Fruit fly (Drosophila melanogaster) whole organism, embryonic: ENCODE measurements around the gene CG7551.

Experiments
- BtbVII ChIP-seq: fragments of 200-800 bp; sonication (Bioruptor generic); optimal IDR thresholded peaks from 3 replicates; lab custom pipeline; 2017; ENCODE audit warnings: missing biosample characterization, mild to moderate bottlenecking, missing genetic modification characterization
- CG10565 ChIP-seq: fragments of 200-800 bp; sonication (Bioruptor generic); optimal IDR thresholded peaks from 3 replicates; lab custom pipeline; 2016; ENCODE audit warnings: missing biosample characterization, mild to moderate bottlenecking, missing genetic modification characterization
- CG10979 ChIP-seq: fragments of 200-800 bp; sonication (Bioruptor generic); optimal IDR thresholded peaks from 2 replicates; lab custom pipeline; 2018; ENCODE audit warnings: missing biosample characterization, mild to moderate bottlenecking, missing genetic modification characterization, moderate library complexity
- CG11456 ChIP-seq: fragments of 200-800 bp; sonication (Bioruptor generic); IDR thresholded peaks from 3 replicates; pipeline ENCODE4 v1.3.6; 2022; ENCODE audit warnings: missing biosample characterization, missing genetic modification characterization
- CG11696 ChIP-seq: fragments of 200-800 bp; sonication (Bioruptor generic); IDR thresholded peaks from 2 replicates; pipeline ENCODE4 v1.3.6; 2022; ENCODE audit warnings: missing biosample characterization, missing genetic modification characterization
- CG12769 ChIP-seq: fragments of 200-800 bp; sonication (Bioruptor generic); optimal IDR thresholded peaks from 2 replicates; lab custom pipeline; 2019; ENCODE audit warnings: missing biosample characterization, mild to moderate bottlenecking, missing genetic modification characterization, moderate library complexity
- CG13123 ChIP-seq: fragments of 200-800 bp; sonication (Bioruptor generic); optimal IDR thresholded peaks from 2 replicates; lab custom pipeline; 2016; ENCODE audit warnings: missing biosample characterization, missing genetic modification characterization
- CG14710 ChIP-seq: fragments of 200-800 bp; sonication (Bioruptor generic); optimal IDR thresholded peaks from 3 replicates; lab custom pipeline; 2019; ENCODE audit warnings: missing biosample characterization, mild to moderate bottlenecking, missing genetic modification characterization, moderate library complexity
- CG15514 ChIP-seq: fragments of 200-800 bp; sonication (Bioruptor generic); optimal IDR thresholded peaks from 3 replicates; lab custom pipeline; 2017; ENCODE audit warnings: missing biosample characterization, missing genetic modification characterization, mild to moderate bottlenecking, moderate library complexity, missing genetic modification reagents
- CG15696 ChIP-seq: fragments of 200-800 bp; sonication (Bioruptor generic); optimal IDR thresholded peaks from 2 replicates; lab custom pipeline; 2019; ENCODE audit warnings: missing biosample characterization, mild to moderate bottlenecking, missing genetic modification characterization, moderate library complexity
- CG17802 ChIP-seq: fragments of 200-800 bp; sonication (Bioruptor generic); optimal IDR thresholded peaks from 2 replicates; lab custom pipeline; 2018; ENCODE audit warnings: missing biosample characterization, mild to moderate bottlenecking, missing genetic modification characterization, moderate library complexity
- CG2116 ChIP-seq: fragments of 200-800 bp; sonication (Bioruptor generic); optimal IDR thresholded peaks from 3 replicates; lab custom pipeline; 2018; ENCODE audit warnings: missing biosample characterization, mild to moderate bottlenecking, missing genetic modification characterization
- CG2875 ChIP-seq: fragments of 200-800 bp; sonication (Bioruptor generic); optimal IDR thresholded peaks from 2 replicates; lab custom pipeline; 2017; ENCODE audit warnings: missing biosample characterization, mild to moderate bottlenecking, missing genetic modification characterization, missing genetic modification reagents
- CG3065 ChIP-seq: fragments of 200-800 bp; sonication (Bioruptor generic); optimal IDR thresholded peaks from 2 replicates; lab custom pipeline; 2016; ENCODE audit warnings: missing biosample characterization, missing genetic modification characterization
- CG5953 ChIP-seq: fragments of 200-800 bp; sonication (Bioruptor generic); IDR thresholded peaks from 2 replicates; pipeline ENCODE4 v1.3.6; 2022; ENCODE audit warnings: missing biosample characterization, missing genetic modification characterization
- CG6254 ChIP-seq: fragments of 200-800 bp; sonication (Bioruptor generic); optimal IDR thresholded peaks from 3 replicates; lab custom pipeline; 2017; ENCODE audit warnings: mild to moderate bottlenecking, missing biosample characterization, missing genetic modification reagents, missing genetic modification characterization
- CG7928 ChIP-seq: fragments of 200-800 bp; sonication (Bioruptor generic); optimal IDR thresholded peaks from 2 replicates; lab custom pipeline; 2017; ENCODE audit warnings: missing biosample characterization, mild to moderate bottlenecking, missing genetic modification characterization
- CG8388 ChIP-seq: fragments of 200-800 bp; sonication (Bioruptor generic); optimal IDR thresholded peaks from 2 replicates; lab custom pipeline; 2019; ENCODE audit warnings: missing biosample characterization, mild to moderate bottlenecking, missing genetic modification characterization, moderate library complexity
- Camta ChIP-seq: fragments of 200-800 bp; sonication (Bioruptor generic); optimal IDR thresholded peaks from 2 replicates; lab custom pipeline; 2016; ENCODE audit warnings: missing biosample characterization, missing genetic modification characterization
- CrebB ChIP-seq: fragments of 200-800 bp; sonication (Bioruptor generic); optimal IDR thresholded peaks from 3 replicates; lab custom pipeline; 2018; ENCODE audit warnings: missing biosample characterization, mild to moderate bottlenecking, missing genetic modification characterization
- Ets97D ChIP-seq: fragments of 200-800 bp; sonication (Bioruptor generic); optimal IDR thresholded peaks from 3 replicates; lab custom pipeline; 2016; ENCODE audit warnings: missing biosample characterization, missing genetic modification characterization
- Fer3 ChIP-seq: fragments of 200-800 bp; sonication (Bioruptor generic); optimal IDR thresholded peaks from 2 replicates; lab custom pipeline; 2018; ENCODE audit warnings: missing biosample characterization, mild to moderate bottlenecking, missing genetic modification characterization, moderate library complexity
- Oaz ChIP-seq: fragments of 200-800 bp; sonication (Bioruptor generic); IDR thresholded peaks from 2 replicates; pipeline ENCODE4 v1.3.6; 2022; ENCODE audit warnings: missing biosample characterization, missing genetic modification characterization
- Optix ChIP-seq: fragments of 200-800 bp; sonication (Bioruptor generic); IDR thresholded peaks from 3 replicates; pipeline ENCODE4 v1.3.6; 2022; ENCODE audit warnings: missing biosample characterization, missing genetic modification characterization
- Sin3A ChIP-seq: fragments of >200 bp; optimal IDR thresholded peaks from 2 replicates; lab custom pipeline; 2018
- Ssrp ChIP-seq: fragments of 200-800 bp; sonication (Bioruptor generic); optimal IDR thresholded peaks from 2 replicates; lab custom pipeline; 2018; ENCODE audit warnings: missing biosample characterization, mild to moderate bottlenecking, missing genetic modification characterization, moderate library complexity
- Usf ChIP-seq: fragments of 200-800 bp; sonication (Bioruptor generic); optimal IDR thresholded peaks from 2 replicates; lab custom pipeline; 2017; ENCODE audit warnings: missing genotype, missing biosample characterization, missing genetic modification characterization
- ab ChIP-seq: fragments of 200-800 bp; sonication (Bioruptor generic); optimal IDR thresholded peaks from 2 replicates; lab custom pipeline; 2016; ENCODE audit warnings: missing biosample characterization, missing genetic modification characterization
- caup ChIP-seq: fragments of 200-800 bp; sonication (Bioruptor generic); optimal IDR thresholded peaks from 3 replicates; lab custom pipeline; 2017; ENCODE audit warnings: missing biosample characterization, mild to moderate bottlenecking, missing genetic modification characterization, moderate library complexity; ENCODE audit not compliant: severe bottlenecking
- ci ChIP-seq: fragments of 200-800 bp; sonication (Bioruptor generic); IDR thresholded peaks from 3 replicates; pipeline ENCODE4 v1.3.6; 2022; ENCODE audit warnings: missing biosample characterization, missing genetic modification characterization
- dimm ChIP-seq: fragments of 200-800 bp; sonication (Bioruptor generic); IDR thresholded peaks from 2 replicates; pipeline ENCODE4 v1.3.6; 2022; ENCODE audit warnings: missing biosample characterization, missing genetic modification characterization
- dmrt99B ChIP-seq: fragments of 200-800 bp; sonication (Bioruptor generic); optimal IDR thresholded peaks from 2 replicates; lab custom pipeline; 2018; ENCODE audit warnings: missing biosample characterization, mild to moderate bottlenecking, missing genetic modification characterization, moderate library complexity
- emc ChIP-seq: fragments of 200-800 bp; sonication (Bioruptor generic); optimal IDR thresholded peaks from 2 replicates; lab custom pipeline; 2016; ENCODE audit warnings: missing biosample characterization, missing genetic modification characterization
- hkb ChIP-seq, 2 experiments: fragments of 200-800 bp in 1 of 2; fragments of >200 bp in 1 of 2; sonication (Bioruptor generic) in 1 of 2; IDR thresholded peaks in 1 of 2; optimal IDR thresholded peaks in 1 of 2; 2 replicates each; pipeline versions ENCODE4 v1.3.6 to Lab custom; 2017 to 2022; ENCODE audit warnings: missing biosample characterization in 1 of 2, missing genetic modification characterization in 1 of 2
- ind ChIP-seq: fragments of 200-800 bp; sonication (Bioruptor generic); optimal IDR thresholded peaks from 3 replicates; lab custom pipeline; 2016; ENCODE audit warnings: missing biosample characterization, missing genetic modification characterization
- jumu ChIP-seq: fragments of 200-800 bp; sonication (Bioruptor generic); optimal IDR thresholded peaks from 3 replicates; lab custom pipeline; 2016; ENCODE audit warnings: missing biosample characterization, missing genetic modification characterization
- nom ChIP-seq: fragments of 200-800 bp; sonication (Bioruptor generic); optimal IDR thresholded peaks from 2 replicates; lab custom pipeline; 2017; ENCODE audit warnings: missing biosample characterization, missing genetic modification characterization, mild to moderate bottlenecking, moderate library complexity, missing genetic modification reagents
- oc ChIP-seq: fragments of 200-800 bp; sonication (Bioruptor generic); optimal IDR thresholded peaks from 2 replicates; lab custom pipeline; 2018; ENCODE audit warnings: missing biosample characterization, mild to moderate bottlenecking, missing genetic modification characterization, moderate library complexity
- peb ChIP-seq: fragments of 200-800 bp; sonication (Bioruptor generic); IDR thresholded peaks from 2 replicates; pipeline ENCODE4 v1.3.6; 2022; ENCODE audit warnings: missing biosample characterization, missing genetic modification characterization
- sd ChIP-seq: fragments of 200-800 bp; sonication (Bioruptor generic); optimal IDR thresholded peaks from 3 replicates; lab custom pipeline; 2018; ENCODE audit warnings: missing biosample characterization, mild to moderate bottlenecking, missing genetic modification characterization, moderate library complexity
- seq ChIP-seq: fragments of 200-800 bp; sonication (Bioruptor generic); IDR thresholded peaks from 2 replicates; pipeline ENCODE4 v1.3.6; 2022; ENCODE audit warnings: missing biosample characterization, missing genetic modification characterization
- sima ChIP-seq: fragments of 200-800 bp; sonication (Bioruptor generic); optimal IDR thresholded peaks from 2 replicates; lab custom pipeline; 2016; ENCODE audit warnings: missing biosample characterization, missing genetic modification characterization
- stc ChIP-seq: fragments of 200-800 bp; sonication (Bioruptor generic); IDR thresholded peaks from 2 replicates; pipeline ENCODE4 v1.3.6; 2022; ENCODE audit warnings: missing biosample characterization, missing genetic modification characterization
- stwl ChIP-seq: fragments of 200-800 bp; sonication (Bioruptor generic); optimal IDR thresholded peaks from 3 replicates; lab custom pipeline; 2018; ENCODE audit warnings: missing biosample characterization, mild to moderate bottlenecking, missing genetic modification characterization, moderate library complexity
- sug ChIP-seq: fragments of 200-800 bp; optimal IDR thresholded peaks from 2 replicates; lab custom pipeline; 2019; ENCODE audit warnings: missing biosample characterization, mild to moderate bottlenecking, missing genetic modification characterization, moderate library complexity
- tap ChIP-seq: fragments of 200-800 bp; optimal IDR thresholded peaks from 3 replicates; lab custom pipeline; 2019; ENCODE audit warnings: missing biosample characterization, mild to moderate bottlenecking, missing genetic modification characterization, moderate library complexity
- tin ChIP-seq: fragments of 200-800 bp; sonication (Bioruptor generic); optimal IDR thresholded peaks from 3 replicates; lab custom pipeline; 2016; ENCODE audit warnings: missing biosample characterization, missing genetic modification characterization
- tll ChIP-seq, 2 experiments: fragments of 200-800 bp in 1 of 2; fragments of >200 bp in 1 of 2; sonication (Bioruptor generic) in 1 of 2; optimal IDR thresholded peaks; 2 replicates each; lab custom pipeline; 2017 to 2019; ENCODE audit warnings: missing biosample characterization in 2 of 2, missing genetic modification characterization in 2 of 2, mild to moderate bottlenecking in 1 of 2, moderate library complexity in 1 of 2
- tna ChIP-seq: fragments of 200-800 bp; sonication (Bioruptor generic); IDR thresholded peaks from 2 replicates; pipeline ENCODE4 v1.3.6; 2022; ENCODE audit warnings: missing biosample characterization, missing genetic modification characterization; ENCODE audit not compliant: partially characterized antibody
- unpg ChIP-seq: fragments of 200-800 bp; sonication (Bioruptor generic); optimal IDR thresholded peaks from 3 replicates; lab custom pipeline; 2018; ENCODE audit warnings: missing biosample characterization, mild to moderate bottlenecking, missing genetic modification characterization, moderate library complexity
- vvl ChIP-seq: fragments of 200-800 bp; sonication (Bioruptor generic); IDR thresholded peaks from 2 replicates; pipeline ENCODE4 v1.3.6; 2022; ENCODE audit warnings: missing biosample characterization, missing genetic modification characterization

Gene CG7551

dm6 chr3L:11414453-11414852 is 43.8 kb upstream of the CG7551 start (continued):
- TF ChIP-seq ab (GFP tag; lab: Kevin White, UChicago) (no peak), hkb (optimal IDR thresholded peaks at IDR 0.05; lab: Kevin White, UChicago) (no peak), hkb (GFP tag; IDR thresholded peaks at IDR 0.05; lab: Robert Waterston, UW) (no peak), Sin3A (lab: Kevin White, UChicago) (no peak), CG11456 (GFP tag; lab: Robert Waterston, UW) (no peak), CG12769 (tag; lab: Kevin White, UChicago) (no peak), CG15514 (GFP tag; lab: Kevin White, UChicago) (no peak), Ets97D (GFP tag; lab: Kevin White, UChicago) (no peak), CG2875 (GFP tag; lab: Kevin White, UChicago) (no peak), seq (GFP tag; lab: Robert Waterston, UW) (no peak; the same call in 1 of the 2 replicates), Usf (GFP tag; lab: Kevin White, UChicago) (no peak), peb (GFP tag; lab: Robert Waterston, UW) (no peak), BtbVII (GFP tag; lab: Kevin White, UChicago) (no peak), CG11696 (GFP tag; lab: Robert Waterston, UW) (no peak), CrebB (no peak), CG13123 (no peak), dmrt99B (tag; lab: Kevin White, UChicago) (peak; percentile 8), sd (tag; lab: Kevin White, UChicago) (no peak), Fer3 (no peak), emc (GFP tag; lab: Kevin White, UChicago) (no peak), tna (no peak), CG14710 (tag; lab: Kevin White, UChicago) (peak; percentile 5), ind (GFP tag; lab: Kevin White, UChicago) (no peak), Camta (no peak), oc (tag; lab: Kevin White, UChicago) (no peak), ci (no peak), CG10565 (GFP tag; lab: Kevin White, UChicago) (no peak), dimm (no peak), unpg (GFP tag; lab: Kevin White, UChicago) (no peak), tll (GFP tag; optimal IDR thresholded peaks at IDR 0.05; lab: Kevin White, UChicago) (no peak), Oaz (GFP tag; lab: Robert Waterston, UW) (no peak), sima (GFP tag; lab: Kevin White, UChicago) (no peak), CG5953 (GFP tag; lab: Robert Waterston, UW) (0 out of 2 replicates have a peak, but pooled peaks have one; percentile 28), Optix (no peak), CG7928 (no peak), Ssrp (tag; lab: Kevin White, UChicago) (peak; percentile 27), jumu (GFP tag; lab: Kevin White, UChicago) (peak; percentile 10), CG6254 (peak; percentile 9), caup (GFP tag; lab: Kevin White, UChicago) (no peak), sug (tag; lab: Kevin White, UChicago) (no peak), nom (GFP tag; lab: Kevin White, UChicago) (no peak), CG17802 (tag; lab: Kevin White, UChicago) (no peak), CG10979 (tag; lab: Kevin White, UChicago) (peak; percentile 28), CG8388 (GFP tag; lab: Kevin White, UChicago) (peak; percentile 38), stwl (tag; lab: Kevin White, UChicago) (peak; percentile 99), vvl (GFP tag; lab: Robert Waterston, UW) (no peak), tap (tag; lab: Kevin White, UChicago) (no peak), CG15696 (tag; lab: Kevin White, UChicago) (peak; percentile 10), tin (no peak), stc (no peak), CG2116 (GFP tag; lab: Kevin White, UChicago) (peak; percentile 4), CG3065 (GFP tag; lab: Kevin White, UChicago) (no peak)
